Worm (Caenorhabditis elegans): ENCODE results near the gene nemp-1.

The nemp-1 gene

DNA sequence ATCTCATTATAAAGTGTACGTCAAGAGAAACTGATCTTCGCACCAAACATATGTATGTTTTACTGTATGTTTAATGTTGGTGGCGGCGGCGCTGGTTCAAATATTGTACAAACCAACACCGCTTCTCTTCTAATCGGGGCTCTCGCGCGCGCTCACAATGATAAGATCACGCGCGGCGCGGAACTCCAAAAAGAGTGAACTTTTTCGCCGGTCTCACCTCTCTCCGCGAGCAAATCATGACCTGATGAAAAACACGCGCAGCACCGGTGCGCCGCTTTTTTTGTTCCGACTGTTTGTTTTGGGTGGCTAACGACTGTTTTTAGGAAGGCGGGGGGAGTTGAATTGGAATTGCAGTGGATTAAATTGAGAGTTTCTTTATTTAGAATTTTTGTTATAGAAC lies 41.2 kb downstream of the nemp-1 start:
- TF ChIP-seq ztf-1 (GFP tag; conservative IDR thresholded peaks at IDR 0.05) (no peak), ztf-4 (tag; optimal IDR thresholded peaks at IDR 0.05) (no peak), skn-1 (tag; optimal IDR thresholded peaks at IDR 0.05) (no peak), mdl-1 (tag; optimal IDR thresholded peaks at IDR 0.05) (no peak), nhr-11 (tag; optimal IDR thresholded peaks at IDR 0.05) (no peak), lin-13 (GFP tag; optimal IDR thresholded peaks at IDR 0.05) (no peak), egl-27 (tag; optimal IDR thresholded peaks at IDR 0.05) (no peak), peb-1 (tag; optimal IDR thresholded peaks at IDR 0.05) (no peak), nhr-23 (tag; optimal IDR thresholded peaks at IDR 0.05) (no peak), alr-1 (tag; optimal IDR thresholded peaks at IDR 0.05) (no peak), R02D3.7 (tag; optimal IDR thresholded peaks at IDR 0.05) (no peak), lin-39 (tag; optimal IDR thresholded peaks at IDR 0.05) (no peak), fos-1 (tag; optimal IDR thresholded peaks at IDR 0.05) (no peak), lsy-2 (tag; optimal IDR thresholded peaks at IDR 0.05) (no peak), mab-5 (tag; optimal IDR thresholded peaks at IDR 0.05) (no peak), nhr-12 (tag; optimal IDR thresholded peaks at IDR 0.05) (no peak), nhr-237 (tag; optimal IDR thresholded peaks at IDR 0.05) (no peak), F13H6.1 (tag; optimal IDR thresholded peaks at IDR 0.05) (no peak), nhr-77 (tag; optimal IDR thresholded peaks at IDR 0.05) (no peak)

- TF ChIP-seq snpc-4 (tag; optimal IDR thresholded peaks at IDR 0.05), result no peak
- TF ChIP-seq ztf-1 (GFP tag; conservative IDR thresholded peaks at IDR 0.05), result no peak
- TF ChIP-seq nhr-77 (tag; optimal IDR thresholded peaks at IDR 0.05), result no peak
- TF ChIP-seq mdl-1 (tag; optimal IDR thresholded peaks at IDR 0.05), result no peak
- TF ChIP-seq lin-13 (GFP tag; optimal IDR thresholded peaks at IDR 0.05), result no peak
- TF ChIP-seq nhr-237 (tag; optimal IDR thresholded peaks at IDR 0.05), result no peak
- no peak for TF ChIP-seq Y55F3AM.14 (GFP tag; optimal IDR thresholded peaks at IDR 0.05)
Observed at ce11 chrIII:523944-524343, 51.8 kb downstream of the nemp-1 start, which contains the start of gene T22F7.3. Gene T22F7.3 (minus strand): TSS chrIII:524044.

All from whole organism, L2 larva.